Fruit fly (Drosophila melanogaster) whole organism: ENCODE results near the gene crp.

Experiments used
- CG8478 ChIP-seq: fragments of >200 bp; optimal IDR thresholded peaks from 2 replicates; lab custom pipeline; 2018; ENCODE audit warnings: inconsistent platforms
- Dll ChIP-seq: fragments of >200 bp; optimal IDR thresholded peaks from 2 replicates; lab custom pipeline; 2017
- EcR ChIP-seq, 2 experiments: fragments of >200 bp; optimal IDR thresholded peaks; 2 replicates each; lab custom pipeline; 2017; ENCODE audit warnings: missing biosample characterization in 2 of 2, missing genetic modification characterization in 2 of 2, missing genetic modification reagents in 2 of 2
- pan ChIP-seq: fragments of >200 bp; optimal IDR thresholded peaks from 2 replicates; lab custom pipeline; 2017
- psq ChIP-seq: fragments of >200 bp; optimal IDR thresholded peaks from 2 replicates; lab custom pipeline; 2017
- usp ChIP-seq: fragments of >200 bp; optimal IDR thresholded peaks from 2 replicates; lab custom pipeline; 2017; ENCODE audit warnings: missing biosample characterization, missing genetic modification characterization, mixed read lengths

- TF ChIP-seq pan (lab: Kevin White, UChicago) (no peak), psq (lab: Kevin White, UChicago) (no peak), CG8478 (lab: Kevin White, UChicago) (no peak), usp (GFP tag; lab: Kevin White, UChicago) (no peak), EcR (GFP tag; optimal IDR thresholded peaks at IDR 0.05; lab: Kevin White, UChicago) (no peak), Dll (lab: Kevin White, UChicago) (no peak)
Observed at dm6 chr2L:16256118-16256435, 31.5 kb downstream of the crp start.
